Fruit fly (Drosophila melanogaster) whole organism, embryonic: ENCODE measurements around the gene Nadsyn.

ENCODE experiments used
- CG10209 ChIP-seq: fragments of 200-800 bp; sonication (Bioruptor generic); optimal IDR thresholded peaks from 3 replicates; lab custom pipeline; 2017; ENCODE audit warnings: missing biosample characterization, mild to moderate bottlenecking, missing genetic modification characterization, missing genetic modification reagents
- CG10321 ChIP-seq: fragments of 200-800 bp; sonication (Bioruptor generic); IDR thresholded peaks from 2 replicates; pipeline ENCODE4 v1.3.6; 2022; ENCODE audit warnings: missing biosample characterization, missing genetic modification characterization
- CG10431 ChIP-seq: fragments of 200-800 bp; sonication (Bioruptor generic); optimal IDR thresholded peaks from 3 replicates; lab custom pipeline; 2018; ENCODE audit warnings: missing biosample characterization, mild to moderate bottlenecking, missing genetic modification characterization
- CG10462 ChIP-seq: fragments of 200-800 bp; sonication (Bioruptor generic); optimal IDR thresholded peaks from 2 replicates; lab custom pipeline; 2016; ENCODE audit warnings: missing biosample characterization, missing genetic modification characterization
- CG10654 ChIP-seq: fragments of 200-800 bp; sonication (Bioruptor generic); optimal IDR thresholded peaks from 2 replicates; lab custom pipeline; 2016; ENCODE audit warnings: missing biosample characterization, missing genetic modification characterization
- CG11560 ChIP-seq: fragments of 200-800 bp; sonication (Bioruptor generic); IDR thresholded peaks from 3 replicates; pipeline ENCODE4 v1.3.6; 2022; ENCODE audit warnings: missing biosample characterization, missing genetic modification characterization
- CG12071 ChIP-seq: fragments of 200-800 bp; sonication (Bioruptor generic); optimal IDR thresholded peaks from 3 replicates; lab custom pipeline; 2018; ENCODE audit warnings: missing biosample characterization, mild to moderate bottlenecking, missing genetic modification characterization
- CG12391 ChIP-seq: fragments of 200-800 bp; sonication (Bioruptor generic); optimal IDR thresholded peaks from 3 replicates; lab custom pipeline; 2018; ENCODE audit warnings: missing biosample characterization, mild to moderate bottlenecking, missing genetic modification characterization, moderate library complexity
- CG14441 ChIP-seq: fragments of 200-800 bp; sonication (Bioruptor generic); IDR thresholded peaks from 2 replicates; pipeline ENCODE4 v1.3.6; 2022; ENCODE audit warnings: missing biosample characterization, missing genetic modification characterization
- CG1647 ChIP-seq: fragments of 200-800 bp; sonication (Bioruptor generic); optimal IDR thresholded peaks from 3 replicates; lab custom pipeline; 2016; ENCODE audit warnings: missing biosample characterization, missing genetic modification characterization
- CG17361 ChIP-seq: fragments of 200-800 bp; sonication (Bioruptor generic); IDR thresholded peaks from 3 replicates; pipeline ENCODE4 v1.3.6; 2022; ENCODE audit warnings: missing biosample characterization, missing genetic modification characterization
- CG18262 ChIP-seq: fragments of 200-800 bp; optimal IDR thresholded peaks from 3 replicates; lab custom pipeline; 2019; ENCODE audit warnings: missing biosample characterization, mild to moderate bottlenecking, missing genetic modification characterization, moderate library complexity
- CG2129 ChIP-seq: fragments of 200-800 bp; sonication (Bioruptor generic); IDR thresholded peaks from 2 replicates; pipeline ENCODE4 v1.3.6; 2022; ENCODE audit warnings: missing biosample characterization, missing genetic modification characterization; ENCODE audit not compliant: partially characterized antibody
- CG30431 ChIP-seq: fragments of 200-800 bp; sonication (Bioruptor generic); optimal IDR thresholded peaks from 2 replicates; lab custom pipeline; 2017; ENCODE audit warnings: missing biosample characterization, missing genetic modification characterization
- CG3847 ChIP-seq: fragments of 200-800 bp; sonication (Bioruptor generic); IDR thresholded peaks from 2 replicates; pipeline ENCODE4 v1.3.6; 2022; ENCODE audit warnings: missing biosample characterization, missing genetic modification characterization
- CG3995 ChIP-seq: fragments of 200-800 bp; sonication (Bioruptor generic); optimal IDR thresholded peaks from 3 replicates; lab custom pipeline; 2016; ENCODE audit warnings: missing biosample characterization, missing genetic modification characterization
- CG42726 ChIP-seq: fragments of 200-800 bp; sonication (Bioruptor generic); IDR thresholded peaks from 2 replicates; pipeline ENCODE4 v1.3.6; 2022; ENCODE audit warnings: missing biosample characterization, missing genetic modification characterization; ENCODE audit not compliant: partially characterized antibody
- CG5180 ChIP-seq: fragments of 200-800 bp; sonication (Bioruptor generic); optimal IDR thresholded peaks from 3 replicates; lab custom pipeline; 2017; ENCODE audit warnings: missing biosample characterization, missing genetic modification characterization, mild to moderate bottlenecking, moderate library complexity, missing genetic modification reagents
- CG9797 ChIP-seq: fragments of 200-800 bp; sonication (Bioruptor generic); optimal IDR thresholded peaks from 3 replicates; lab custom pipeline; 2018; ENCODE audit warnings: missing biosample characterization, mild to moderate bottlenecking, missing genetic modification characterization
- Camta ChIP-seq: fragments of 200-800 bp; sonication (Bioruptor generic); optimal IDR thresholded peaks from 2 replicates; lab custom pipeline; 2016; ENCODE audit warnings: missing biosample characterization, missing genetic modification characterization
- Dbx ChIP-seq: fragments of 200-800 bp; sonication (Bioruptor generic); IDR thresholded peaks from 3 replicates; pipeline ENCODE4 v1.3.6; 2022; ENCODE audit warnings: missing biosample characterization, missing genetic modification characterization
- Deaf1 ChIP-seq: fragments of 200-800 bp; optimal IDR thresholded peaks from 3 replicates; lab custom pipeline; 2019; ENCODE audit warnings: missing biosample characterization, mild to moderate bottlenecking, missing genetic modification characterization, moderate library complexity
- Dip2 ChIP-seq: fragments of 200-800 bp; sonication (Bioruptor generic); IDR thresholded peaks from 2 replicates; pipeline ENCODE4 v1.3.6; 2022; ENCODE audit warnings: missing biosample characterization, missing genetic modification characterization
- Kr ChIP-seq: fragments of 200-800 bp; sonication (Bioruptor generic); optimal IDR thresholded peaks from 2 replicates; lab custom pipeline; 2017; ENCODE audit warnings: missing biosample characterization, mild to moderate bottlenecking, missing genetic modification characterization
- MTF-1 ChIP-seq: fragments of 200-800 bp; sonication (Bioruptor generic); optimal IDR thresholded peaks from 2 replicates; lab custom pipeline; 2018; ENCODE audit warnings: missing biosample characterization, mild to moderate bottlenecking, missing genetic modification characterization, borderline replicate concordance
- Ptx1 ChIP-seq: fragments of 200-800 bp; sonication (Bioruptor generic); IDR thresholded peaks from 2 replicates; pipeline ENCODE4 v1.3.6; 2022; ENCODE audit warnings: missing biosample characterization, missing genetic modification characterization
- Scr ChIP-seq: fragments of 200-800 bp; sonication (Bioruptor generic); IDR thresholded peaks from 2 replicates; pipeline ENCODE4 v1.3.6; 2022; ENCODE audit warnings: missing biosample characterization, missing genetic modification characterization; ENCODE audit not compliant: partially characterized antibody
- Usf ChIP-seq: fragments of 200-800 bp; sonication (Bioruptor generic); optimal IDR thresholded peaks from 2 replicates; lab custom pipeline; 2017; ENCODE audit warnings: missing genotype, missing biosample characterization, missing genetic modification characterization
- bowl ChIP-seq: fragments of 200-800 bp; sonication (Bioruptor generic); IDR thresholded peaks from 2 replicates; pipeline ENCODE4 v1.3.6; 2022; ENCODE audit warnings: missing biosample characterization, missing genetic modification characterization
- cg ChIP-seq: fragments of 200-800 bp; sonication (Bioruptor generic); optimal IDR thresholded peaks from 3 replicates; lab custom pipeline; 2019; ENCODE audit warnings: missing biosample characterization, mild to moderate bottlenecking, missing genetic modification characterization, moderate library complexity
- ci ChIP-seq: fragments of 200-800 bp; sonication (Bioruptor generic); IDR thresholded peaks from 3 replicates; pipeline ENCODE4 v1.3.6; 2022; ENCODE audit warnings: missing biosample characterization, missing genetic modification characterization
- dan ChIP-seq: fragments of 200-800 bp; sonication (Bioruptor generic); IDR thresholded peaks from 2 replicates; pipeline ENCODE4 v1.3.6; 2022; ENCODE audit warnings: missing biosample characterization, missing genetic modification characterization
- disco-r ChIP-seq: fragments of 200-800 bp; sonication (Bioruptor generic); optimal IDR thresholded peaks from 2 replicates; lab custom pipeline; 2016; ENCODE audit warnings: missing biosample characterization, missing genetic modification characterization
- ewg ChIP-seq: fragments of 200-800 bp; sonication (Bioruptor generic); optimal IDR thresholded peaks from 3 replicates; lab custom pipeline; 2017; ENCODE audit warnings: mild to moderate bottlenecking, missing biosample characterization, missing genetic modification reagents, missing genetic modification characterization
- ftz-f1 ChIP-seq: fragments of 200-800 bp; sonication (Bioruptor generic); optimal IDR thresholded peaks from 2 replicates; lab custom pipeline; 2016; ENCODE audit warnings: missing biosample characterization, missing genetic modification characterization
- gsb ChIP-seq: fragments of 200-800 bp; sonication (Bioruptor generic); IDR thresholded peaks from 2 replicates; pipeline ENCODE4 v1.3.6; 2022; ENCODE audit warnings: missing biosample characterization, missing genetic modification characterization
- ind ChIP-seq: fragments of 200-800 bp; sonication (Bioruptor generic); optimal IDR thresholded peaks from 3 replicates; lab custom pipeline; 2016; ENCODE audit warnings: missing biosample characterization, missing genetic modification characterization
- jigr1 ChIP-seq: fragments of 200-800 bp; sonication (Bioruptor generic); IDR thresholded peaks from 3 replicates; pipeline ENCODE4 v1.3.6; 2022; ENCODE audit warnings: missing biosample characterization, missing genetic modification characterization
- klu ChIP-seq: fragments of 200-800 bp; sonication (Bioruptor generic); IDR thresholded peaks from 2 replicates; pipeline ENCODE4 v1.3.6; 2022; ENCODE audit warnings: missing biosample characterization, missing genetic modification characterization
- lab ChIP-seq: fragments of 200-800 bp; sonication (Bioruptor generic); optimal IDR thresholded peaks from 3 replicates; lab custom pipeline; 2017; ENCODE audit warnings: missing biosample characterization, missing genetic modification characterization, mild to moderate bottlenecking, moderate library complexity, missing genetic modification reagents
- maf-S ChIP-seq: fragments of 200-800 bp; sonication (Bioruptor generic); optimal IDR thresholded peaks from 2 replicates; lab custom pipeline; 2016; ENCODE audit warnings: missing biosample characterization, missing genetic modification characterization
- mld ChIP-seq: fragments of 200-800 bp; sonication (Bioruptor generic); IDR thresholded peaks from 3 replicates; pipeline ENCODE4 v1.3.6; 2022; ENCODE audit warnings: missing biosample characterization, missing genetic modification characterization; ENCODE audit not compliant: partially characterized antibody
- nerfin-2 ChIP-seq: fragments of 200-800 bp; sonication (Bioruptor generic); IDR thresholded peaks from 2 replicates; pipeline ENCODE4 v1.3.6; 2022; ENCODE audit warnings: missing biosample characterization, missing genetic modification characterization; ENCODE audit not compliant: partially characterized antibody
- nmo ChIP-seq: fragments of 200-800 bp; sonication (Bioruptor generic); optimal IDR thresholded peaks from 2 replicates; lab custom pipeline; 2018; ENCODE audit warnings: missing biosample characterization, mild to moderate bottlenecking, missing genetic modification characterization, moderate library complexity
- pan ChIP-seq, 4 experiments: fragments of >200 bp in 3 of 4; fragments of 200-800 bp in 1 of 4; sonication (Bioruptor generic) in 1 of 4; optimal IDR thresholded peaks in 3 of 4; IDR thresholded peaks in 1 of 4; 2 replicates each; pipeline versions ENCODE4 v1.3.6 to Lab custom; 2017 to 2022; ENCODE audit warnings: missing biosample characterization in 2 of 4, missing genetic modification characterization in 2 of 4, mixed read lengths in 1 of 4
- psq ChIP-seq: fragments of 200-800 bp; sonication (Bioruptor generic); optimal IDR thresholded peaks from 2 replicates; lab custom pipeline; 2017; ENCODE audit warnings: missing biosample characterization, missing genetic modification characterization
- pzg ChIP-seq: fragments of 200-800 bp; sonication (Bioruptor generic); optimal IDR thresholded peaks from 3 replicates; lab custom pipeline; 2018; ENCODE audit warnings: missing biosample characterization, mild to moderate bottlenecking, missing genetic modification characterization, moderate library complexity
- rib ChIP-seq: fragments of 200-800 bp; sonication (Bioruptor generic); IDR thresholded peaks from 2 replicates; pipeline ENCODE4 v1.3.6; 2022; ENCODE audit warnings: missing biosample characterization, missing genetic modification characterization
- salm ChIP-seq: fragments of 200-800 bp; sonication (Bioruptor generic); optimal IDR thresholded peaks from 2 replicates; lab custom pipeline; 2018; ENCODE audit warnings: missing biosample characterization, mild to moderate bottlenecking, missing genetic modification characterization
- sug ChIP-seq: fragments of 200-800 bp; optimal IDR thresholded peaks from 2 replicates; lab custom pipeline; 2019; ENCODE audit warnings: missing biosample characterization, mild to moderate bottlenecking, missing genetic modification characterization, moderate library complexity
- wdn ChIP-seq: fragments of 200-800 bp; sonication (Bioruptor generic); IDR thresholded peaks from 2 replicates; pipeline ENCODE4 v1.3.6; 2022; ENCODE audit warnings: missing biosample characterization, missing genetic modification characterization

Gene Nadsyn

dm6 chrX:13744599-13745052, 26.5 kb upstream of the Nadsyn start, which contains the start of gene Grip91 (continued):
- no peak for TF ChIP-seq nerfin-2 (GFP tag; lab: Robert Waterston, UW)
- no peak for TF ChIP-seq ind (GFP tag; lab: Kevin White, UChicago)
- TF ChIP-seq CG5180 (GFP tag; lab: Kevin White, UChicago): no peak
- TF ChIP-seq wdn (GFP tag; lab: Robert Waterston, UW): no peak
- TF ChIP-seq CG14441 (GFP tag; lab: Robert Waterston, UW): 0 out of 2 replicates have a peak, but pooled peaks have one; percentile 10
- TF ChIP-seq salm (tag; lab: Kevin White, UChicago): no peak
- TF ChIP-seq CG9797 (GFP tag; lab: Kevin White, UChicago): peak; percentile 87
- no peak for TF ChIP-seq Dip2 (GFP tag; lab: Robert Waterston, UW)
- no peak for TF ChIP-seq jigr1 (GFP tag; lab: Robert Waterston, UW)
- no peak for TF ChIP-seq disco-r (GFP tag; lab: Kevin White, UChicago)
- TF ChIP-seq Camta (GFP tag; lab: Kevin White, UChicago): no peak
- TF ChIP-seq CG12391 (tag; lab: Kevin White, UChicago): peak; percentile 5
- peak; percentile 48; the same call in 1 of the 2 replicates for TF ChIP-seq Scr (GFP tag; lab: Robert Waterston, UW)
- TF ChIP-seq CG10321: no peak
- no peak for TF ChIP-seq cg (GFP tag; lab: Kevin White, UChicago)
- TF ChIP-seq Kr: no peak
- no peak for TF ChIP-seq lab (GFP tag; lab: Kevin White, UChicago)
- TF ChIP-seq CG11560 (tag; lab: Robert Waterston, UW): no peak
- no peak for TF ChIP-seq ftz-f1
- TF ChIP-seq nmo (GFP tag; lab: Kevin White, UChicago): peak; percentile 54
- no peak for TF ChIP-seq Ptx1 (GFP tag; lab: Robert Waterston, UW)
- TF ChIP-seq klu (GFP tag; lab: Robert Waterston, UW): no peak
- no peak for TF ChIP-seq rib
- TF ChIP-seq CG10209: no peak
- no peak for TF ChIP-seq CG10654 (GFP tag; lab: Kevin White, UChicago)
- no peak for TF ChIP-seq MTF-1
- no peak for TF ChIP-seq CG10462
- TF ChIP-seq Deaf1 (tag; lab: Kevin White, UChicago): no peak
- no peak for TF ChIP-seq ewg (GFP tag; lab: Kevin White, UChicago)
- TF ChIP-seq CG18262 (tag; lab: Kevin White, UChicago): no peak
- TF ChIP-seq CG2129 (GFP tag; lab: Robert Waterston, UW): no peak
- TF ChIP-seq gsb (GFP tag; lab: Robert Waterston, UW): no peak
- peak; percentile 26; the same call in 1 of the 3 replicates for TF ChIP-seq Dbx
- peak; percentile 83 for TF ChIP-seq pzg
- TF ChIP-seq CG1647 (GFP tag; lab: Kevin White, UChicago): no peak
- TF ChIP-seq CG30431 (GFP tag; lab: Kevin White, UChicago): no peak
- no peak; the same call in 2 of the 3 replicates for TF ChIP-seq CG17361
- no peak for TF ChIP-seq dan (GFP tag; lab: Robert Waterston, UW)
- TF ChIP-seq ci (GFP tag; lab: Robert Waterston, UW): no peak
- TF ChIP-seq CG12071 (GFP tag; lab: Kevin White, UChicago): no peak
- peak; percentile 26 for TF ChIP-seq sug (tag; lab: Kevin White, UChicago)
- no peak for TF ChIP-seq bowl (GFP tag; lab: Robert Waterston, UW)
- TF ChIP-seq CG42726 (GFP tag; lab: Robert Waterston, UW): no peak
- no peak for TF ChIP-seq Usf (GFP tag; lab: Kevin White, UChicago)
- no peak for TF ChIP-seq pan (optimal IDR thresholded peaks at IDR 0.05; lab: Kevin White, UChicago)
- no peak for TF ChIP-seq pan (GFP tag; optimal IDR thresholded peaks at IDR 0.05 in 1 of 2, IDR thresholded peaks at IDR 0.05 in 1 of 2)
- TF ChIP-seq CG3847 (GFP tag; lab: Robert Waterston, UW): peak; percentile 78
- no peak for TF ChIP-seq CG10431
- TF ChIP-seq psq (GFP tag; lab: Kevin White, UChicago): no peak
- TF ChIP-seq CG3995: no peak
- TF ChIP-seq mld (GFP tag; lab: Robert Waterston, UW): no peak
- TF ChIP-seq maf-S (GFP tag; lab: Kevin White, UChicago): no peak
